Worm (Caenorhabditis elegans) whole organism, L3 larva: ENCODE data around the gene C17F4.3.

Experiments used
- ama-1 ChIP-seq: fragments of 150-350 bp; optimal IDR thresholded peaks from 2 replicates; lab custom pipeline; 2018
- egl-27 ChIP-seq: sonication (generic microtip); optimal IDR thresholded peaks from 4 replicates; lab custom pipeline; 2017; ENCODE audit warnings: missing biosample characterization, missing genetic modification reagents, missing genetic modification characterization
- elt-2 ChIP-seq: sonication (generic microtip); optimal IDR thresholded peaks from 2 replicates; lab custom pipeline; 2016; ENCODE audit warnings: missing genetic modification reagents, mild to moderate bottlenecking, missing genetic modification characterization, missing compliant biosample characterization
- fos-1 ChIP-seq: fragments of 150-350 bp; optimal IDR thresholded peaks from 2 replicates; lab custom pipeline; 2014; ENCODE audit warnings: missing biosample characterization, missing genetic modification characterization
- mdl-1 ChIP-seq: fragments of 150-350 bp; optimal IDR thresholded peaks from 2 replicates; lab custom pipeline; 2014; ENCODE audit warnings: missing biosample characterization, missing genetic modification characterization
- nhr-237 ChIP-seq: fragments of 150-350 bp; optimal IDR thresholded peaks from 2 replicates; lab custom pipeline; 2014; ENCODE audit warnings: missing biosample characterization, missing genetic modification characterization
- nhr-76 ChIP-seq: fragments of 150-350 bp; sonication (generic microtip); optimal IDR thresholded peaks from 5 replicates; lab custom pipeline; 2014; ENCODE audit warnings: missing biosample characterization, missing genetic modification characterization
- pqm-1 ChIP-seq: fragments of 150-350 bp; optimal IDR thresholded peaks from 2 replicates; lab custom pipeline; 2017; ENCODE audit warnings: missing biosample characterization, missing genetic modification characterization, inconsistent platforms
- skn-1 ChIP-seq: fragments of 150-350 bp; optimal IDR thresholded peaks from 2 replicates; lab custom pipeline; 2014; ENCODE audit warnings: missing biosample characterization, missing genetic modification characterization

- no peak for TF ChIP-seq egl-27 (tag; lab: Kevin White, UChicago)
- no peak for TF ChIP-seq elt-2 (tag; lab: Kevin White, UChicago)
- TF ChIP-seq pqm-1 (tag; lab: Kevin White, UChicago), result no peak
- TF ChIP-seq mdl-1 (tag; lab: Kevin White, UChicago), result no peak
- no peak for TF ChIP-seq nhr-76 (tag; lab: Kevin White, UChicago)
- no peak for TF ChIP-seq fos-1
- no peak for TF ChIP-seq ama-1 (lab: Kevin White, UChicago)
- no peak for TF ChIP-seq nhr-237 (tag; lab: Kevin White, UChicago)
- TF ChIP-seq skn-1 (tag; lab: Kevin White, UChicago), result no peak
Observed at ce11 chrII:3282353-3282752, 42.0 kb downstream of the C17F4.3 start, which contains the start of gene nep-13.
